Worm (Caenorhabditis elegans) whole organism, young adult: ENCODE results near the gene C28H8.5.

ENCODE experiments used
- egl-44 ChIP-seq: fragments of 200-800 bp; sonication (Bioruptor generic); IDR thresholded peaks from 2 replicates; pipeline ENCODE4 v1.3.6; 2022; ENCODE audit warnings: missing genetic modification reagents, missing genetic modification characterization, missing compliant biosample characterization
- unc-62 ChIP-seq: fragments of 150-350 bp; optimal IDR thresholded peaks from 2 replicates; lab custom pipeline; 2014; ENCODE audit warnings: missing biosample characterization, missing genetic modification reagents, missing genetic modification characterization

ce11 chrIII:5915926-5916325 is 31.8 kb downstream of the C28H8.5 start:
- no peak for TF ChIP-seq unc-62 (GFP tag; lab: Kevin White, UChicago)
- TF ChIP-seq egl-44 (GFP tag; lab: Robert Waterston, UW), result no peak
